Worm (Caenorhabditis elegans): ENCODE results near the gene flp-5.
"Not testable (repeated sequence)": the region's sequence is repeated elsewhere in the genome, so short reads cannot be mapped to it uniquely, and the experiment has no call there.

The flp-5 gene

ce11 chrX:8541562-8541961 is 13.5 kb downstream of the flp-5 start, which contains the start of gene nspc-7:
TSS of gene nspc-7 (plus strand) at chrX:8541862.
- not testable (repeated sequence) for TF ChIP-seq elt-2, nhr-237, nhr-12 (tag; optimal IDR thresholded peaks at IDR 0.05)

DNA sequence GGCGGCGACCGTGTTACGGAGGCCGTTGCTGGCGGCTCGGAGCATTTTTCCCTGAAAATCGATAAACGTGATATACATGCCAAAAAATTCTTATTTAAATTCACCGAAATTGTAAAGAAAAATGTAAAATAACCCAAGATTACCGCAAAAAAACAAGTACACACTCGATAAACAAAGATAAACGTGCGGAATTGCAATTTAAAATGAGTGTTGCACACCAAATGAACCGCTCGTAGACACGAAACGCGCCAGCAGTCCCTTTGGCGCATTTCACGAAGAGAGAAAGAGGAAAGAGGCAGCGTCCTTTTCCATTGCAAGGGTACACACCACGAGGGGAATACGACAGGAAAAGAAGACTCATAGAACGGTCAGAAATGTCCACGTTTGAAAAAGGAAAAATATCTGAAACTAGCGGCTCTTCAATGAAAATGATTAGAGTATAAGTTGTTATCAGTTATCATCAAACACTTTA is 18.0 kb downstream of the flp-5 start, which contains the start of gene sdha-1:
sdha-1 (minus strand) TSS at position 51 of the 472 bp plus-strand sequence.
- TF ChIP-seq nfya-1 (tag; optimal IDR thresholded peaks at IDR 0.05; ENCODE audit: insufficient read depth) = peak; percentile 88
- TF ChIP-seq elt-1 (tag; optimal IDR thresholded peaks at IDR 0.05) = peak; percentile 40
- TF ChIP-seq nhr-25 (tag; optimal IDR thresholded peaks at IDR 0.05) = peak; percentile 91
- peak; percentile 79 for TF ChIP-seq lin-15B (tag; optimal IDR thresholded peaks at IDR 0.05)
- peak; percentile 35 for TF ChIP-seq ztf-4 (tag; optimal IDR thresholded peaks at IDR 0.05)
- TF ChIP-seq nhr-11 (tag; optimal IDR thresholded peaks at IDR 0.05) = no peak
- TF ChIP-seq pqm-1 (tag; optimal IDR thresholded peaks at IDR 0.05) = peak; percentile 67
- TF ChIP-seq mdl-1 (tag; optimal IDR thresholded peaks at IDR 0.05) = peak; percentile 44
- peak; percentile 81 for TF ChIP-seq jun-1 (tag; optimal IDR thresholded peaks at IDR 0.05)
- TF ChIP-seq nhr-23 (tag; optimal IDR thresholded peaks at IDR 0.05) = peak; percentile 87
- TF ChIP-seq unc-62 (GFP tag; optimal IDR thresholded peaks at IDR 0.05) = no peak
- TF ChIP-seq zag-1 (tag; optimal IDR thresholded peaks at IDR 0.05) = no peak
- TF ChIP-seq sea-2 (GFP tag; optimal IDR thresholded peaks at IDR 0.05) = no peak
- TF ChIP-seq aly-2 (tag; optimal IDR thresholded peaks at IDR 0.05) = no peak
- peak; percentile 61 for TF ChIP-seq tbx-2 (tag; optimal IDR thresholded peaks at IDR 0.05)
- peak; percentile 57 for TF ChIP-seq nhr-43 (tag; optimal IDR thresholded peaks at IDR 0.05; ENCODE audit: poor library complexity, severe bottlenecking)
- peak; percentile 82 for TF ChIP-seq lin-39 (tag; optimal IDR thresholded peaks at IDR 0.05)
- TF ChIP-seq R02D3.7 (tag; optimal IDR thresholded peaks at IDR 0.05) = peak; percentile 28
- TF ChIP-seq ztf-11 (tag; optimal IDR thresholded peaks at IDR 0.05) = no peak
- TF ChIP-seq egl-5 (tag; optimal IDR thresholded peaks at IDR 0.05) = peak; percentile 72
- TF ChIP-seq egl-27 (tag; optimal IDR thresholded peaks at IDR 0.05) = peak; percentile 75
- peak; percentile 69 for TF ChIP-seq ama-1 (optimal IDR thresholded peaks at IDR 0.05)
- TF ChIP-seq nhr-77 (tag; optimal IDR thresholded peaks at IDR 0.05) = no peak
- peak; percentile 75 for TF ChIP-seq hmg-11 (tag; optimal IDR thresholded peaks at IDR 0.05)
- peak; percentile 89 for TF ChIP-seq snpc-4 (tag; optimal IDR thresholded peaks at IDR 0.05)
- TF ChIP-seq unc-39 (tag; optimal IDR thresholded peaks at IDR 0.05) = no peak
- peak; percentile 91 for TF ChIP-seq elt-2 (tag; optimal IDR thresholded peaks at IDR 0.05)
- peak; percentile 51 for TF ChIP-seq fos-1 (tag; optimal IDR thresholded peaks at IDR 0.05)
- TF ChIP-seq pha-4 (tag; optimal IDR thresholded peaks at IDR 0.05) = peak; percentile 94
- no peak for TF ChIP-seq ceh-16 (tag; optimal IDR thresholded peaks at IDR 0.05)
- no peak for TF ChIP-seq nhr-237 (tag; optimal IDR thresholded peaks at IDR 0.05)
- no peak for TF ChIP-seq mml-1 (tag; optimal IDR thresholded peaks at IDR 0.05)
- peak; percentile 48 for TF ChIP-seq skn-1 (tag; optimal IDR thresholded peaks at IDR 0.05)
- TF ChIP-seq nhr-12 (tag; optimal IDR thresholded peaks at IDR 0.05) = no peak
- peak; percentile 65 for TF ChIP-seq ceh-28 (tag; optimal IDR thresholded peaks at IDR 0.05)
- no peak for TF ChIP-seq ceh-9 (tag; optimal IDR thresholded peaks at IDR 0.05)
- TF ChIP-seq lsy-12 (tag; optimal IDR thresholded peaks at IDR 0.05) = peak; percentile 67
- TF ChIP-seq fkh-10 (GFP tag; optimal IDR thresholded peaks at IDR 0.05) = peak; percentile 4
- TF ChIP-seq daf-12 (tag; optimal IDR thresholded peaks at IDR 0.05) = no peak

ce11 chrX:8549026-8549425 is 21.0 kb downstream of the flp-5 start, which contains the start of gene D2021.4:
TSS of gene D2021.4 (minus strand) at chrX:8549073.
- TF ChIP-seq pha-4 (tag; optimal IDR thresholded peaks at IDR 0.05) (peak; percentile 32), ceh-82 (tag; optimal IDR thresholded peaks at IDR 0.05) (no peak), elt-2 (tag; optimal IDR thresholded peaks at IDR 0.05) (peak; percentile 87), pqm-1 (tag; optimal IDR thresholded peaks at IDR 0.05) (peak; percentile 50), lsy-12 (tag; optimal IDR thresholded peaks at IDR 0.05) (no peak), ztf-4 (tag; optimal IDR thresholded peaks at IDR 0.05) (no peak), nhr-25 (tag; optimal IDR thresholded peaks at IDR 0.05) (no peak), lin-15B (tag; optimal IDR thresholded peaks at IDR 0.05) (no peak)
